Fruit fly (Drosophila melanogaster): ENCODE data around the gene Archease.

Gene Archease

dm6 chr3R:21616061-21616851, 46.5 kb downstream of the Archease start (continued):
- TF ChIP-seq CG18599 (GFP tag; optimal IDR thresholded peaks at IDR 0.05): peak; percentile 35
- TF ChIP-seq CG33557 (GFP tag; optimal IDR thresholded peaks at IDR 0.05): no peak
- no peak for TF ChIP-seq Oli (tag; optimal IDR thresholded peaks at IDR 0.05)
- peak; percentile 9 for TF ChIP-seq lbe (GFP tag; optimal IDR thresholded peaks at IDR 0.05)
- no peak for TF ChIP-seq E2f2 (GFP tag; IDR thresholded peaks at IDR 0.05)
- no peak for TF ChIP-seq CG13296 (GFP tag; optimal IDR thresholded peaks at IDR 0.05)
- no peak for TF ChIP-seq CG4707 (GFP tag; optimal IDR thresholded peaks at IDR 0.05)
- TF ChIP-seq ewg (GFP tag; optimal IDR thresholded peaks at IDR 0.05): peak; percentile 9
- peak; percentile 32 for TF ChIP-seq Hey (tag; optimal IDR thresholded peaks at IDR 0.05)
- TF ChIP-seq pros (GFP tag; optimal IDR thresholded peaks at IDR 0.05): peak; percentile 53
- TF ChIP-seq chn (GFP tag; optimal IDR thresholded peaks at IDR 0.05): no peak
- TF ChIP-seq CG32772 (GFP tag; IDR thresholded peaks at IDR 0.05): no peak
- no peak for TF ChIP-seq Lpt (GFP tag; optimal IDR thresholded peaks at IDR 0.05)
- TF ChIP-seq luna (GFP tag; optimal IDR thresholded peaks at IDR 0.05): no peak
- peak; percentile 37 for TF ChIP-seq gfzf (GFP tag; optimal IDR thresholded peaks at IDR 0.05)
- no peak for TF ChIP-seq E2f1 (GFP tag; IDR thresholded peaks at IDR 0.05)
- TF ChIP-seq ttk (GFP tag; IDR thresholded peaks at IDR 0.05): no peak
- no peak for TF ChIP-seq CG10366 (GFP tag; IDR thresholded peaks at IDR 0.05)
- TF ChIP-seq CG17829 (tag; optimal IDR thresholded peaks at IDR 0.05): peak; percentile 11
- peak; percentile 76 for TF ChIP-seq CG8478 (optimal IDR thresholded peaks at IDR 0.05)
- peak; percentile 3 for TF ChIP-seq CG12155 (GFP tag; optimal IDR thresholded peaks at IDR 0.05)
- TF ChIP-seq grn (GFP tag; optimal IDR thresholded peaks at IDR 0.05): peak; percentile 8
- TF ChIP-seq az2 (GFP tag; optimal IDR thresholded peaks at IDR 0.05): no peak
- TF ChIP-seq tin (GFP tag; optimal IDR thresholded peaks at IDR 0.05): no peak
- TF ChIP-seq Fer1 (GFP tag; optimal IDR thresholded peaks at IDR 0.05): peak; percentile 13
- peak; percentile 98 for TF ChIP-seq sqz (GFP tag; optimal IDR thresholded peaks at IDR 0.05)
- no peak for TF ChIP-seq Doc2 (GFP tag; IDR thresholded peaks at IDR 0.05)
- TF ChIP-seq sug (tag; optimal IDR thresholded peaks at IDR 0.05): peak; percentile 53
- TF ChIP-seq CG2875 (GFP tag; optimal IDR thresholded peaks at IDR 0.05): no peak
- peak; percentile 40 to 56 for TF ChIP-seq Trl (optimal IDR thresholded peaks at IDR 0.05)
- TF ChIP-seq Trl (GFP tag; optimal IDR thresholded peaks at IDR 0.05): no peak
- TF ChIP-seq Hmr (GFP tag; optimal IDR thresholded peaks at IDR 0.05): peak; percentile 11
- peak; percentile 13 for TF ChIP-seq nmo (GFP tag; optimal IDR thresholded peaks at IDR 0.05)
- no peak for TF ChIP-seq CG7271 (tag; optimal IDR thresholded peaks at IDR 0.05)
- peak; percentile 48 for TF ChIP-seq BtbVII (GFP tag; optimal IDR thresholded peaks at IDR 0.05)
- TF ChIP-seq Atf6 (GFP tag; IDR thresholded peaks at IDR 0.05): no peak
- TF ChIP-seq CG12744 (GFP tag; optimal IDR thresholded peaks at IDR 0.05): no peak
- TF ChIP-seq Xbp1 (GFP tag; optimal IDR thresholded peaks at IDR 0.05): no peak
- no peak for TF ChIP-seq pho (GFP tag; optimal IDR thresholded peaks at IDR 0.05)
- peak; percentile 68 for TF ChIP-seq dm (GFP tag; optimal IDR thresholded peaks at IDR 0.05)
- TF ChIP-seq pan (optimal IDR thresholded peaks at IDR 0.05): no peak
- TF ChIP-seq pan (GFP tag; optimal IDR thresholded peaks at IDR 0.05 in 1 of 2, IDR thresholded peaks at IDR 0.05 in 1 of 2): no peak
- no peak for TF ChIP-seq shn (GFP tag; optimal IDR thresholded peaks at IDR 0.05)
- TF ChIP-seq Jarid2 (GFP tag; optimal IDR thresholded peaks at IDR 0.05): peak; percentile 13
- no peak for TF ChIP-seq pnt (GFP tag; optimal IDR thresholded peaks at IDR 0.05)
- no peak for TF ChIP-seq NfI (GFP tag; optimal IDR thresholded peaks at IDR 0.05)
- peak; percentile 66 for TF ChIP-seq psq (GFP tag; optimal IDR thresholded peaks at IDR 0.05)
- no peak for TF ChIP-seq CG15696 (tag; optimal IDR thresholded peaks at IDR 0.05)
- peak; percentile 23 for TF ChIP-seq Vsx1 (GFP tag; optimal IDR thresholded peaks at IDR 0.05)
- TF ChIP-seq cato (GFP tag; optimal IDR thresholded peaks at IDR 0.05; ENCODE audit: borderline replicate concordance): no peak
- no peak for TF ChIP-seq fd3F (GFP tag; optimal IDR thresholded peaks at IDR 0.05)
